Fruit fly (Drosophila melanogaster) whole organism, embryonic: ENCODE results near the gene CG17300.

Source experiments
- Atf-2 ChIP-seq: fragments of 200-800 bp; sonication (Bioruptor generic); optimal IDR thresholded peaks from 2 replicates; lab custom pipeline; 2016; ENCODE audit warnings: missing biosample characterization, missing genetic modification characterization
- B-H2 ChIP-seq: fragments of 200-800 bp; sonication (Bioruptor generic); optimal IDR thresholded peaks from 2 replicates; lab custom pipeline; 2018; ENCODE audit warnings: missing biosample characterization, mild to moderate bottlenecking, missing genetic modification characterization
- CG1024 ChIP-seq: fragments of 200-800 bp; sonication (Bioruptor generic); IDR thresholded peaks from 2 replicates; pipeline ENCODE4 v1.3.6; 2022; ENCODE audit warnings: missing biosample characterization, missing genetic modification characterization
- CG11247 ChIP-seq: fragments of 200-800 bp; sonication (Bioruptor generic); IDR thresholded peaks from 2 replicates; pipeline ENCODE4 v1.3.6; 2022; ENCODE audit warnings: missing biosample characterization, missing genetic modification characterization
- CG11504 ChIP-seq: fragments of 200-800 bp; sonication (Bioruptor generic); optimal IDR thresholded peaks from 3 replicates; lab custom pipeline; 2019; ENCODE audit warnings: missing biosample characterization, mild to moderate bottlenecking, missing genetic modification characterization, moderate library complexity
- CG12071 ChIP-seq: fragments of 200-800 bp; sonication (Bioruptor generic); optimal IDR thresholded peaks from 3 replicates; lab custom pipeline; 2018; ENCODE audit warnings: missing biosample characterization, mild to moderate bottlenecking, missing genetic modification characterization
- CG12104 ChIP-seq: fragments of 200-800 bp; sonication (Bioruptor generic); optimal IDR thresholded peaks from 3 replicates; lab custom pipeline; 2016; ENCODE audit warnings: missing biosample characterization, missing genetic modification characterization
- CG14441 ChIP-seq: fragments of 200-800 bp; sonication (Bioruptor generic); IDR thresholded peaks from 2 replicates; pipeline ENCODE4 v1.3.6; 2022; ENCODE audit warnings: missing biosample characterization, missing genetic modification characterization
- CG15011 ChIP-seq: fragments of 200-800 bp; sonication (Bioruptor generic); optimal IDR thresholded peaks from 3 replicates; lab custom pipeline; 2018; ENCODE audit warnings: missing biosample characterization, mild to moderate bottlenecking, missing genetic modification characterization
- CG2199 ChIP-seq: fragments of 200-800 bp; sonication (Bioruptor generic); IDR thresholded peaks from 3 replicates; pipeline ENCODE4 v1.3.6; 2022; ENCODE audit warnings: missing biosample characterization, missing genetic modification characterization
- CG30020 ChIP-seq: fragments of 200-800 bp; optimal IDR thresholded peaks from 2 replicates; lab custom pipeline; 2019; ENCODE audit warnings: missing biosample characterization, mild to moderate bottlenecking, missing genetic modification characterization, moderate library complexity
- CG33213 ChIP-seq: fragments of 200-800 bp; sonication (Bioruptor generic); optimal IDR thresholded peaks from 3 replicates; lab custom pipeline; 2016; ENCODE audit warnings: missing biosample characterization, missing genetic modification characterization
- CG3847 ChIP-seq: fragments of 200-800 bp; sonication (Bioruptor generic); IDR thresholded peaks from 2 replicates; pipeline ENCODE4 v1.3.6; 2022; ENCODE audit warnings: missing biosample characterization, missing genetic modification characterization
- CG4360 ChIP-seq: fragments of 200-800 bp; sonication (Bioruptor generic); IDR thresholded peaks from 2 replicates; pipeline ENCODE4 v1.3.6; 2022; ENCODE audit warnings: missing biosample characterization, missing genetic modification characterization
- CG9437 ChIP-seq: fragments of 200-800 bp; sonication (Bioruptor generic); optimal IDR thresholded peaks from 2 replicates; lab custom pipeline; 2018; ENCODE audit warnings: missing biosample characterization, mild to moderate bottlenecking, missing genetic modification characterization
- CoRest ChIP-seq: fragments of 200-800 bp; sonication (Bioruptor generic); optimal IDR thresholded peaks from 3 replicates; lab custom pipeline; 2018; ENCODE audit warnings: missing biosample characterization, mild to moderate bottlenecking, missing genetic modification characterization, moderate library complexity
- D ChIP-seq, 2 experiments: fragments of 200-800 bp in 1 of 2; fragments of >200 bp in 1 of 2; sonication (Bioruptor generic) in 1 of 2; optimal IDR thresholded peaks; 2 replicates in 1 of 2; 3 replicates in 1 of 2; lab custom pipeline; 2017; ENCODE audit warnings: mild to moderate bottlenecking in 1 of 2, missing biosample characterization in 1 of 2, missing genetic modification characterization in 1 of 2, missing genetic modification reagents in 1 of 2
- E2f1 ChIP-seq: fragments of 200-800 bp; sonication (Bioruptor generic); IDR thresholded peaks from 2 replicates; pipeline ENCODE4 v1.3.6; 2022; ENCODE audit warnings: missing biosample characterization, missing genetic modification characterization
- Elba2 ChIP-seq: fragments of 200-800 bp; sonication (Bioruptor generic); optimal IDR thresholded peaks from 3 replicates; lab custom pipeline; 2016; ENCODE audit warnings: missing biosample characterization, missing genetic modification characterization
- HmgZ ChIP-seq: fragments of 200-800 bp; sonication (Bioruptor generic); optimal IDR thresholded peaks from 2 replicates; lab custom pipeline; 2018; ENCODE audit warnings: missing biosample characterization, mild to moderate bottlenecking, missing genetic modification characterization
- Hmr ChIP-seq: fragments of 200-800 bp; sonication (Bioruptor generic); optimal IDR thresholded peaks from 3 replicates; lab custom pipeline; 2017; ENCODE audit warnings: mild to moderate bottlenecking, missing biosample characterization, missing genetic modification reagents, missing genetic modification characterization
- MTF-1 ChIP-seq: fragments of 200-800 bp; sonication (Bioruptor generic); optimal IDR thresholded peaks from 2 replicates; lab custom pipeline; 2018; ENCODE audit warnings: missing biosample characterization, mild to moderate bottlenecking, missing genetic modification characterization, borderline replicate concordance
- Mad ChIP-seq: fragments of 200-800 bp; sonication (Bioruptor generic); optimal IDR thresholded peaks from 2 replicates; lab custom pipeline; 2016; ENCODE audit warnings: missing biosample characterization, missing genetic modification characterization
- NfI ChIP-seq: fragments of 200-800 bp; sonication (Bioruptor generic); optimal IDR thresholded peaks from 3 replicates; lab custom pipeline; 2018; ENCODE audit warnings: missing biosample characterization, mild to moderate bottlenecking, missing genetic modification characterization, moderate library complexity
- Oli ChIP-seq: fragments of 200-800 bp; sonication (Bioruptor generic); optimal IDR thresholded peaks from 2 replicates; lab custom pipeline; 2018; ENCODE audit warnings: missing biosample characterization, mild to moderate bottlenecking, missing genetic modification characterization, moderate library complexity
- Rx ChIP-seq: fragments of 200-800 bp; sonication (Bioruptor generic); IDR thresholded peaks from 2 replicates; pipeline ENCODE4 v1.3.6; 2022; ENCODE audit warnings: missing biosample characterization, missing genetic modification characterization
- Side ChIP-seq: fragments of 200-800 bp; sonication (Bioruptor generic); optimal IDR thresholded peaks from 2 replicates; lab custom pipeline; 2016; ENCODE audit warnings: missing biosample characterization, missing genetic modification characterization
- ap ChIP-seq: fragments of 200-800 bp; sonication (Bioruptor generic); IDR thresholded peaks from 2 replicates; pipeline ENCODE4 v1.3.6; 2022; ENCODE audit warnings: missing biosample characterization, missing genetic modification characterization
- bab2 ChIP-seq: fragments of 200-800 bp; sonication (Bioruptor generic); optimal IDR thresholded peaks from 2 replicates; lab custom pipeline; 2016; ENCODE audit warnings: missing biosample characterization, missing genetic modification characterization
- dmrt99B ChIP-seq: fragments of 200-800 bp; sonication (Bioruptor generic); optimal IDR thresholded peaks from 2 replicates; lab custom pipeline; 2018; ENCODE audit warnings: missing biosample characterization, mild to moderate bottlenecking, missing genetic modification characterization, moderate library complexity
- dpn ChIP-seq, 2 experiments: fragments of 200-800 bp; sonication (Bioruptor generic); optimal IDR thresholded peaks; 3 replicates each; lab custom pipeline; 2016; ENCODE audit warnings: missing biosample characterization in 2 of 2, missing genetic modification characterization in 2 of 2
- esg ChIP-seq: fragments of 200-800 bp; sonication (Bioruptor generic); conservative IDR thresholded peaks from 2 replicates; pipeline ENCODE4 v1.3.6; 2022; ENCODE audit warnings: missing biosample characterization, missing genetic modification characterization
- fd3F ChIP-seq: fragments of 200-800 bp; sonication (Bioruptor generic); optimal IDR thresholded peaks from 2 replicates; lab custom pipeline; 2018; ENCODE audit warnings: missing biosample characterization, mild to moderate bottlenecking, missing genetic modification characterization, moderate library complexity
- jing ChIP-seq: fragments of 200-800 bp; sonication (Bioruptor generic); optimal IDR thresholded peaks from 2 replicates; lab custom pipeline; 2018; ENCODE audit warnings: missing biosample characterization, mild to moderate bottlenecking, missing genetic modification characterization
- kay ChIP-seq: fragments of 200-800 bp; sonication (Bioruptor generic); optimal IDR thresholded peaks from 2 replicates; lab custom pipeline; 2016; ENCODE audit warnings: missing biosample characterization, missing genetic modification characterization
- lab ChIP-seq: fragments of 200-800 bp; sonication (Bioruptor generic); optimal IDR thresholded peaks from 3 replicates; lab custom pipeline; 2017; ENCODE audit warnings: missing biosample characterization, missing genetic modification characterization, mild to moderate bottlenecking, moderate library complexity, missing genetic modification reagents
- lbe ChIP-seq: fragments of 200-800 bp; sonication (Bioruptor generic); optimal IDR thresholded peaks from 2 replicates; lab custom pipeline; 2016; ENCODE audit warnings: missing biosample characterization, mild to moderate bottlenecking, missing genetic modification characterization
- lmd ChIP-seq: fragments of 200-800 bp; sonication (Bioruptor generic); IDR thresholded peaks from 2 replicates; pipeline ENCODE4 v1.3.6; 2022; ENCODE audit warnings: missing biosample characterization, missing genetic modification characterization
- lov ChIP-seq, 2 experiments: fragments of 200-800 bp in 1 of 2; fragments of >200 bp in 1 of 2; sonication (Bioruptor generic) in 1 of 2; IDR thresholded peaks in 1 of 2; optimal IDR thresholded peaks in 1 of 2; 2 replicates in 1 of 2; 3 replicates in 1 of 2; pipeline versions ENCODE4 v1.3.6 to Lab custom; 2017 to 2022; ENCODE audit warnings: missing biosample characterization in 1 of 2, missing genetic modification characterization in 1 of 2
- pb ChIP-seq: fragments of 200-800 bp; sonication (Bioruptor generic); optimal IDR thresholded peaks from 3 replicates; lab custom pipeline; 2016; ENCODE audit warnings: missing biosample characterization, missing genetic modification characterization
- pho ChIP-seq: fragments of 200-800 bp; sonication (Bioruptor generic); optimal IDR thresholded peaks from 2 replicates; lab custom pipeline; 2016; ENCODE audit warnings: missing biosample characterization, missing genetic modification characterization
- phol ChIP-seq: fragments of 200-800 bp; sonication (Bioruptor generic); optimal IDR thresholded peaks from 3 replicates; lab custom pipeline; 2018; ENCODE audit warnings: missing biosample characterization, mild to moderate bottlenecking, missing genetic modification characterization, moderate library complexity
- pzg ChIP-seq: fragments of 200-800 bp; sonication (Bioruptor generic); optimal IDR thresholded peaks from 3 replicates; lab custom pipeline; 2018; ENCODE audit warnings: missing biosample characterization, mild to moderate bottlenecking, missing genetic modification characterization, moderate library complexity
- schlank ChIP-seq: fragments of 200-800 bp; sonication (Bioruptor generic); optimal IDR thresholded peaks from 2 replicates; lab custom pipeline; 2018; ENCODE audit warnings: missing biosample characterization, mild to moderate bottlenecking, missing genetic modification characterization
- stwl ChIP-seq: fragments of 200-800 bp; sonication (Bioruptor generic); optimal IDR thresholded peaks from 3 replicates; lab custom pipeline; 2018; ENCODE audit warnings: missing biosample characterization, mild to moderate bottlenecking, missing genetic modification characterization, moderate library complexity
- ttk ChIP-seq: fragments of 200-800 bp; sonication (Bioruptor generic); IDR thresholded peaks from 2 replicates; pipeline ENCODE4 v2.1.2; 2022; ENCODE audit warnings: missing biosample characterization, missing genetic modification characterization
- twi ChIP-seq: fragments of 200-800 bp; optimal IDR thresholded peaks from 2 replicates; lab custom pipeline; 2019; ENCODE audit warnings: missing biosample characterization, mild to moderate bottlenecking, missing genetic modification characterization, moderate library complexity
- zfh2 ChIP-seq: fragments of 200-800 bp; sonication (Bioruptor generic); optimal IDR thresholded peaks from 2 replicates; lab custom pipeline; 2016; ENCODE audit warnings: missing biosample characterization, missing genetic modification characterization

The CG17300 gene

dm6 chr3L:13041292-13042067 lies 45.6 kb downstream of the CG17300 start, which contains the start of gene RpS4 (continued):
- TF ChIP-seq CoRest (tag; lab: Kevin White, UChicago): peak; percentile 74
- peak; percentile 91 for TF ChIP-seq CG33213
- TF ChIP-seq CG1024 (GFP tag; lab: Robert Waterston, UW): peak; percentile 82
- peak; percentile 90 for TF ChIP-seq Side (GFP tag; lab: Kevin White, UChicago)
- peak; percentile 86; the same call in 2 of the 3 replicates for TF ChIP-seq CG2199
- peak; percentile 85 for TF ChIP-seq Rx (GFP tag; lab: Robert Waterston, UW)
- TF ChIP-seq lmd (GFP tag; lab: Robert Waterston, UW): peak; percentile 82
- peak; percentile 95 for TF ChIP-seq schlank (tag; lab: Kevin White, UChicago)
- peak; percentile 98 for TF ChIP-seq MTF-1
- peak; percentile 83 for TF ChIP-seq pho (GFP tag; lab: Kevin White, UChicago)
- peak; percentile 75 for TF ChIP-seq CG9437 (GFP tag; lab: Kevin White, UChicago)
- peak; percentile 53 to 85 for TF ChIP-seq dpn (GFP tag; optimal IDR thresholded peaks at IDR 0.05; lab: Kevin White, UChicago)
- peak; percentile 75 for TF ChIP-seq CG14441 (GFP tag; lab: Robert Waterston, UW)
- TF ChIP-seq lov (optimal IDR thresholded peaks at IDR 0.05; lab: Kevin White, UChicago): no peak
- peak; percentile 96 for TF ChIP-seq lov (GFP tag; IDR thresholded peaks at IDR 0.05; lab: Robert Waterston, UW)
- TF ChIP-seq twi (tag; lab: Kevin White, UChicago): peak; percentile 62
- TF ChIP-seq lab (GFP tag; lab: Kevin White, UChicago): peak; percentile 98
- peak; percentile 69 for TF ChIP-seq ap
- peak; percentile 95 for TF ChIP-seq pzg (GFP tag; lab: Kevin White, UChicago)
- peak; percentile 64 for TF ChIP-seq Oli
- peak; percentile 78 for TF ChIP-seq dmrt99B
- TF ChIP-seq Atf-2: peak; percentile 70
- TF ChIP-seq ttk (GFP tag; lab: Robert Waterston, UW): peak; percentile 76
- TF ChIP-seq zfh2 (GFP tag; lab: Kevin White, UChicago): peak; percentile 80
- peak; percentile 69 for TF ChIP-seq stwl
- peak; percentile 85 for TF ChIP-seq CG3847 (GFP tag; lab: Robert Waterston, UW)
- peak; percentile 89 for TF ChIP-seq CG12104 (GFP tag; lab: Kevin White, UChicago)
- TF ChIP-seq fd3F (GFP tag; lab: Kevin White, UChicago): peak; percentile 76
- TF ChIP-seq Hmr: peak; percentile 96
- peak; percentile 84 for TF ChIP-seq E2f1 (GFP tag; lab: Robert Waterston, UW)
- TF ChIP-seq HmgZ (tag; lab: Kevin White, UChicago): peak; percentile 92
- peak; percentile 63 for TF ChIP-seq bab2 (GFP tag; lab: Kevin White, UChicago)
- peak; percentile 74 for TF ChIP-seq CG11504 (tag; lab: Kevin White, UChicago)
- no peak for TF ChIP-seq D (optimal IDR thresholded peaks at IDR 0.05; lab: Kevin White, UChicago)
- peak; percentile 78 for TF ChIP-seq D (GFP tag; optimal IDR thresholded peaks at IDR 0.05; lab: Kevin White, UChicago)
- peak; percentile 34 for TF ChIP-seq lbe (GFP tag; lab: Kevin White, UChicago)
- TF ChIP-seq CG11247 (GFP tag; lab: Robert Waterston, UW): peak; percentile 87
- peak; percentile 92 for TF ChIP-seq pb
- peak; percentile 72 for TF ChIP-seq phol
- TF ChIP-seq CG4360 (GFP tag; lab: Robert Waterston, UW): peak; percentile 56
- peak; percentile 39 for TF ChIP-seq kay (GFP tag; lab: Kevin White, UChicago)
- peak; percentile 38 for TF ChIP-seq Elba2 (GFP tag; lab: Kevin White, UChicago)
- TF ChIP-seq B-H2 (GFP tag; lab: Kevin White, UChicago): peak; percentile 98
- peak; percentile 46 for TF ChIP-seq jing (GFP tag; lab: Kevin White, UChicago)
- TF ChIP-seq Mad (GFP tag; lab: Kevin White, UChicago): peak; percentile 82
- peak; percentile 50 for TF ChIP-seq CG30020 (tag; lab: Kevin White, UChicago)
- peak; percentile 96 for TF ChIP-seq NfI
- peak; percentile 87 for TF ChIP-seq CG15011 (GFP tag; lab: Kevin White, UChicago)
- TF ChIP-seq CG12071: peak; percentile 98
- TF ChIP-seq esg (GFP tag; lab: Robert Waterston, UW): peak; percentile 40
